Worm (Caenorhabditis elegans) whole organism, mixed stage, embryonic: ENCODE data around the gene rabr-3.

Experiments
- blmp-1 ChIP-seq: fragments of 150-350 bp; optimal IDR thresholded peaks from 2 replicates; lab custom pipeline; 2014; ENCODE audit warnings: missing biosample characterization, missing genetic modification characterization
- ces-1 ChIP-seq: fragments of 150-350 bp; optimal IDR thresholded peaks from 2 replicates; lab custom pipeline; 2014; ENCODE audit warnings: missing biosample characterization, missing genetic modification reagents, missing genetic modification characterization
- cnd-1 ChIP-seq: fragments of 200-800 bp; sonication (Bioruptor generic); optimal IDR thresholded peaks from 2 replicates; lab custom pipeline; 2018; ENCODE audit warnings: mild to moderate bottlenecking, missing genetic modification characterization, missing compliant biosample characterization
- elt-1 ChIP-seq: sonication (generic microtip); optimal IDR thresholded peaks from 2 replicates; lab custom pipeline; 2017; ENCODE audit warnings: missing genetic modification characterization, mild to moderate bottlenecking, missing compliant biosample characterization, antibody characterized with exemption, moderate library complexity, borderline replicate concordance; ENCODE audit not compliant: insufficient read depth
- elt-3 ChIP-seq: fragments of 150-350 bp; optimal IDR thresholded peaks from 2 replicates; lab custom pipeline; 2014; ENCODE audit warnings: missing biosample characterization, missing genetic modification characterization
- flh-1 ChIP-seq: fragments of 200-800 bp; sonication (Bioruptor generic); optimal IDR thresholded peaks from 2 replicates; lab custom pipeline; 2018; ENCODE audit warnings: mild to moderate bottlenecking, missing genetic modification characterization, moderate library complexity, missing compliant biosample characterization
- lsy-2 ChIP-seq: fragments of 150-350 bp; optimal IDR thresholded peaks from 2 replicates; lab custom pipeline; 2014; ENCODE audit warnings: missing biosample characterization, missing genetic modification characterization
- mls-2 ChIP-seq: sonication (generic microtip); optimal IDR thresholded peaks from 2 replicates; lab custom pipeline; 2016; ENCODE audit warnings: mild to moderate bottlenecking, missing genetic modification characterization, moderate library complexity, missing compliant biosample characterization
- nhr-76 ChIP-seq: sonication (generic microtip); optimal IDR thresholded peaks from 2 replicates; lab custom pipeline; 2017; ENCODE audit warnings: missing biosample characterization, missing genetic modification characterization
- snpc-4 ChIP-seq: fragments of 150-350 bp; optimal IDR thresholded peaks from 2 replicates; lab custom pipeline; 2014; ENCODE audit warnings: missing biosample characterization, missing genetic modification characterization
- tbx-8 ChIP-seq: fragments of 200-800 bp; sonication (Bioruptor generic); optimal IDR thresholded peaks from 2 replicates; lab custom pipeline; 2018; ENCODE audit warnings: mild to moderate bottlenecking, missing genetic modification characterization, moderate library complexity, missing compliant biosample characterization
- unc-62 ChIP-seq: fragments of 150-350 bp; optimal IDR thresholded peaks from 2 replicates; lab custom pipeline; 2014; ENCODE audit warnings: missing biosample characterization, missing genetic modification reagents, missing genetic modification characterization

ce11 chrV:16233624-16234023 is 38.1 kb downstream of the rabr-3 start, which contains the start of gene clec-233:
- TF ChIP-seq tbx-8 (GFP tag; lab: Kevin White, UChicago) = no peak
- TF ChIP-seq cnd-1 (tag; lab: Kevin White, UChicago) = no peak
- TF ChIP-seq elt-3 (tag; lab: Kevin White, UChicago) = no peak
- TF ChIP-seq nhr-76 (tag; lab: Kevin White, UChicago) = no peak
- no peak for TF ChIP-seq lsy-2
- TF ChIP-seq flh-1 (GFP tag; lab: Kevin White, UChicago) = no peak
- TF ChIP-seq elt-1 (tag; lab: Kevin White, UChicago) = no peak
- no peak for TF ChIP-seq unc-62
- no peak for TF ChIP-seq snpc-4
- TF ChIP-seq blmp-1 = no peak
- TF ChIP-seq ces-1 (GFP tag; lab: Kevin White, UChicago) = no peak
- no peak for TF ChIP-seq mls-2
